Worm (Caenorhabditis elegans) whole organism, midembryonic: ENCODE measurements around the gene W04G3.11.

Experiments
- T22C8.4 ChIP-seq: fragments of 200-800 bp; sonication (Bioruptor generic); IDR thresholded peaks from 2 replicates; pipeline ENCODE4 v1.3.6; 2022; ENCODE audit warnings: missing genetic modification characterization, missing compliant biosample characterization
- flt-1 ChIP-seq: fragments of 200-800 bp; sonication (Bioruptor generic); IDR thresholded peaks from 2 replicates; pipeline ENCODE4 v1.3.6; 2022; ENCODE audit warnings: missing genetic modification characterization, missing compliant biosample characterization
- med-1 ChIP-seq: sonication (generic microtip); optimal IDR thresholded peaks from 2 replicates; lab custom pipeline; 2017; ENCODE audit warnings: missing genetic modification characterization, mild to moderate bottlenecking, missing compliant biosample characterization, antibody characterized with exemption, missing genetic modification reagents; ENCODE audit not compliant: insufficient read depth
- ref-1 ChIP-seq: fragments of 200-800 bp; sonication (Bioruptor generic); conservative IDR thresholded peaks from 2 replicates; pipeline ENCODE4 v1.3.6; 2022; ENCODE audit warnings: missing genetic modification reagents, missing genetic modification characterization, missing compliant biosample characterization

- no peak for TF ChIP-seq ref-1 (GFP tag; lab: Robert Waterston, UW)
- no peak for TF ChIP-seq med-1
- no peak for TF ChIP-seq T22C8.4 (GFP tag; lab: Robert Waterston, UW)
- no peak for TF ChIP-seq flt-1
These were observed 43.3 kb downstream of the W04G3.11 start for ce11 chrX:11132260-11132659.
